Worm (Caenorhabditis elegans) whole organism, L1 larva: ENCODE measurements around the gene C35D10.12.
A peak's percentile ranks its signal among the peaks of the same experiment; 100 is the strongest.

Experiments
- ama-1 ChIP-seq: fragments of 150-350 bp; optimal IDR thresholded peaks from 2 replicates; lab custom pipeline; 2014
- dsc-1 ChIP-seq: sonication (generic microtip); optimal IDR thresholded peaks from 2 replicates; lab custom pipeline; 2016; ENCODE audit warnings: mild to moderate bottlenecking, missing genetic modification characterization, missing compliant biosample characterization
- elt-3 ChIP-seq, 6 experiments: fragments of 150-350 bp in 1 of 6; sonication (generic microtip); optimal IDR thresholded peaks; 2 replicates each; lab custom pipeline; 2017 to 2018; ENCODE audit warnings: missing biosample characterization in 6 of 6, missing genetic modification characterization in 6 of 6, inconsistent platforms in 1 of 6
- isw-1 ChIP-seq: fragments of 200-800 bp; sonication (Bioruptor generic); IDR thresholded peaks from 2 replicates; pipeline ENCODE4 v1.3.6; 2022; ENCODE audit warnings: missing genetic modification characterization, missing compliant biosample characterization
- jun-1 ChIP-seq: fragments of 150-350 bp; optimal IDR thresholded peaks from 2 replicates; lab custom pipeline; 2014; ENCODE audit warnings: missing biosample characterization, missing genetic modification reagents, missing genetic modification characterization
- nhr-77 ChIP-seq: fragments of 150-350 bp; optimal IDR thresholded peaks from 2 replicates; lab custom pipeline; 2014; ENCODE audit warnings: missing biosample characterization, missing genetic modification characterization
- pag-3 ChIP-seq: sonication (generic microtip); optimal IDR thresholded peaks from 2 replicates; lab custom pipeline; 2017; ENCODE audit warnings: missing genetic modification characterization, mild to moderate bottlenecking, missing compliant biosample characterization, antibody characterized with exemption, borderline replicate concordance; ENCODE audit not compliant: insufficient read depth
- sptf-1 ChIP-seq: fragments of 150-350 bp; optimal IDR thresholded peaks from 2 replicates; lab custom pipeline; 2014; ENCODE audit warnings: missing biosample characterization, missing genetic modification characterization
- unc-86 ChIP-seq: sonication (generic microtip); optimal IDR thresholded peaks from 2 replicates; lab custom pipeline; 2016; ENCODE audit warnings: missing genetic modification characterization, missing compliant biosample characterization
- xbp-1 ChIP-seq: sonication (generic microtip); optimal IDR thresholded peaks from 2 replicates; lab custom pipeline; 2016; ENCODE audit warnings: missing genetic modification characterization, missing compliant biosample characterization

- TF ChIP-seq elt-3 (tag; optimal IDR thresholded peaks at IDR 0.05; lab: Kevin White, UChicago) = no peak
- no peak for TF ChIP-seq isw-1
- TF ChIP-seq dsc-1 (tag; lab: Kevin White, UChicago) = no peak
- no peak for TF ChIP-seq pag-3 (tag; lab: Kevin White, UChicago)
- no peak for TF ChIP-seq jun-1 (tag; lab: Kevin White, UChicago)
- TF ChIP-seq sptf-1 (tag; lab: Kevin White, UChicago) = no peak
- TF ChIP-seq ama-1 (lab: Kevin White, UChicago) = no peak
- peak; percentile 36 for TF ChIP-seq xbp-1 (tag; lab: Kevin White, UChicago)
- TF ChIP-seq unc-86 (tag; lab: Kevin White, UChicago) = no peak
- no peak for TF ChIP-seq nhr-77 (tag; lab: Kevin White, UChicago)
Observed at ce11 chrIII:4878281-4878680, 3.7 kb upstream of the C35D10.12 start, which contains the start of the genes tost-1 and arx-6.
